Worm (Caenorhabditis elegans): ENCODE measurements around the gene F57B9.3.

Gene F57B9.3

ce11 chrIII:6968080-6968639 is 28.5 kb downstream of the F57B9.3 start, which contains the start of gene panl-2:
Gene panl-2 (minus strand): TSS chrIII:6968130.
- TF ChIP-seq hlh-30 (tag; optimal IDR thresholded peaks at IDR 0.05; ENCODE audit: insufficient read depth) (peak; percentile 82), ztf-16 (tag; optimal IDR thresholded peaks at IDR 0.05) (no peak), ceh-31 (tag; optimal IDR thresholded peaks at IDR 0.05) (no peak), gmeb-2 (tag; optimal IDR thresholded peaks at IDR 0.05) (no peak), F13H6.1 (tag; optimal IDR thresholded peaks at IDR 0.05) (no peak), Y22D7AL.16 (tag; optimal IDR thresholded peaks at IDR 0.05) (no peak), K02D7.2 (tag; optimal IDR thresholded peaks at IDR 0.05) (no peak), elt-4 (tag; optimal IDR thresholded peaks at IDR 0.05) (no peak), hlh-8 (tag; optimal IDR thresholded peaks at IDR 0.05) (no peak), ceh-2 (tag; optimal IDR thresholded peaks at IDR 0.05) (no peak), ceh-22 (tag; optimal IDR thresholded peaks at IDR 0.05) (no peak), ceh-24 (tag; optimal IDR thresholded peaks at IDR 0.05) (no peak), C08G9.2 (tag; optimal IDR thresholded peaks at IDR 0.05) (no peak), eyg-1 (tag; optimal IDR thresholded peaks at IDR 0.05) (no peak), lin-11 (tag; optimal IDR thresholded peaks at IDR 0.05) (no peak), dve-1 (tag; optimal IDR thresholded peaks at IDR 0.05) (no peak), nfya-1 (tag; optimal IDR thresholded peaks at IDR 0.05) (peak; percentile 44)

ce11 chrIII:6968655-6969054 is 29.0 kb downstream of the F57B9.3 start:
- TF ChIP-seq pqm-1 (tag; optimal IDR thresholded peaks at IDR 0.05) (no peak), pros-1 (tag; optimal IDR thresholded peaks at IDR 0.05) (no peak), nhr-232 (tag; optimal IDR thresholded peaks at IDR 0.05) (no peak), npax-4 (tag; optimal IDR thresholded peaks at IDR 0.05) (no peak), che-1 (tag; optimal IDR thresholded peaks at IDR 0.05) (no peak), pha-4 (tag; optimal IDR thresholded peaks at IDR 0.05) (no peak), unc-86 (tag; optimal IDR thresholded peaks at IDR 0.05) (no peak), rnt-1 (tag; optimal IDR thresholded peaks at IDR 0.05) (no peak)

DNA sequence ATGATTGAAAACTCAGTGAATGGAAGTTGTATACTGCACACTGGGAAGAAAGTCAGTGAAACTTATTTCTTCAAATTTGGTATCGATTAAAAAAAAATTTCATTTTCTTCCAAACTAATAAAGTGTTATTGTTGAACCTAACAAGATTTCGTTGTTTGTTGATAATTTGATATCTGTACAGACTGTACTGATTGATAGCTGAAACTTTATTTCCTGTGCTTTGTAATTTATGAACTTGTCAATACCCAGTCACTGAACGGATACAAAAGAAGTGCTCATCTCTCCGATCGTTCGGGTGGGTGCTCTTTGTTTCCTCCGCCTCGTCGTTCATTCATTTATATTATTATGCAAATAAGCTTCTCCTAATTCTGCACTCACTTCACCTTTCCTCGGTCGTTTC is 29.5 kb downstream of the F57B9.3 start, which contains the start of gene F31E3.12:
TSS of gene F31E3.12 (plus strand) at position 301 of the 400 bp plus-strand sequence.
- TF ChIP-seq ref-2 (tag; optimal IDR thresholded peaks at IDR 0.05) (no peak), odd-2 (tag; optimal IDR thresholded peaks at IDR 0.05) (no peak), sdc-2 (tag; optimal IDR thresholded peaks at IDR 0.05) (no peak), ttx-3 (tag; optimal IDR thresholded peaks at IDR 0.05) (no peak), syd-9 (tag; optimal IDR thresholded peaks at IDR 0.05) (no peak), pag-3 (tag; optimal IDR thresholded peaks at IDR 0.05; ENCODE audit: borderline replicate concordance) (no peak), F13H6.1 (tag; optimal IDR thresholded peaks at IDR 0.05) (no peak), madf-2 (tag; optimal IDR thresholded peaks at IDR 0.05) (no peak), pha-4 (tag; optimal IDR thresholded peaks at IDR 0.05) (no peak), hlh-15 (tag; optimal IDR thresholded peaks at IDR 0.05) (no peak), T23F11.4 (GFP tag; optimal IDR thresholded peaks at IDR 0.05) (no peak), sox-4 (tag; optimal IDR thresholded peaks at IDR 0.05) (no peak), fkh-10 (GFP tag; optimal IDR thresholded peaks at IDR 0.05) (no peak), lim-6 (tag; optimal IDR thresholded peaks at IDR 0.05) (no peak), C08G9.2 (tag; optimal IDR thresholded peaks at IDR 0.05) (no peak)

DNA sequence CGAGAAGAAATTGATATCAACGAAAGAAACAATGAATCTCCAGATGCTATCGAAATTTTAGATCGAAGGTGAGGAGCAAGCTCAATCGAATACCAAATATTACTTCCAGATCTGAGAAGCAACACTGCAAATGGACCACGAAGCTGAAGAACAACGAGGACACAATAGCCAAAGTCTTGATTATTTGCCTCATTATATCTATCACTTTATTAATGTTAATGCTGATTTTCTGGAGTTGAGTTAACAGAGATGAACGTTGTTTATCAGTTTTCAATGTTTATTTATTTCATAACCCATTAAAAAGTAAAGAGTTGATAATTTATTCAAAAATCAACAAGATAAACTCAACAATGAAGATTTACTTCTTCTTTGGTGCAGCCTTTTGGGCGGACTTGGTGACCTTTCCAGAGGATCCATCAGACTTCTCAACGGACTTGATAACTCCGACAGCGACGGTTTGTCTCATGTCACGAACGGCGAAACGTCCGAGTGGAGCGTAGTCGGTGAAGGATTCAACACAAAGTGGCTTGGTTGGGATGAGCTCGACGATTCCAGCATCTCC is 30.2 kb downstream of the F57B9.3 start:
- TF ChIP-seq mec-3 (tag; optimal IDR thresholded peaks at IDR 0.05; ENCODE audit: borderline replicate concordance) (no peak), pros-1 (tag; optimal IDR thresholded peaks at IDR 0.05) (no peak), che-1 (tag; optimal IDR thresholded peaks at IDR 0.05) (no peak), tbx-2 (tag; optimal IDR thresholded peaks at IDR 0.05) (no peak), lim-6 (tag; optimal IDR thresholded peaks at IDR 0.05) (no peak), syd-9 (tag; optimal IDR thresholded peaks at IDR 0.05) (no peak), odd-2 (tag; optimal IDR thresholded peaks at IDR 0.05) (no peak)
